Fruit fly (Drosophila melanogaster) whole organism, embryonic: ENCODE data around the gene Tbca.

ENCODE experiments used
- ATbp ChIP-seq: fragments of 200-800 bp; sonication (Bioruptor generic); optimal IDR thresholded peaks from 2 replicates; lab custom pipeline; 2017; ENCODE audit warnings: missing biosample characterization, mild to moderate bottlenecking, missing genetic modification characterization, missing genetic modification reagents
- Atf-2 ChIP-seq: fragments of 200-800 bp; sonication (Bioruptor generic); optimal IDR thresholded peaks from 2 replicates; lab custom pipeline; 2016; ENCODE audit warnings: missing biosample characterization, missing genetic modification characterization
- B-H2 ChIP-seq: fragments of 200-800 bp; sonication (Bioruptor generic); optimal IDR thresholded peaks from 2 replicates; lab custom pipeline; 2018; ENCODE audit warnings: missing biosample characterization, mild to moderate bottlenecking, missing genetic modification characterization
- C15 ChIP-seq: fragments of 200-800 bp; sonication (Bioruptor generic); IDR thresholded peaks from 3 replicates; pipeline ENCODE4 v1.3.6; 2022; ENCODE audit warnings: missing biosample characterization, missing genetic modification characterization
- CG11247 ChIP-seq: fragments of 200-800 bp; sonication (Bioruptor generic); IDR thresholded peaks from 2 replicates; pipeline ENCODE4 v1.3.6; 2022; ENCODE audit warnings: missing biosample characterization, missing genetic modification characterization
- CG11398 ChIP-seq: fragments of 200-800 bp; sonication (Bioruptor generic); optimal IDR thresholded peaks from 2 replicates; lab custom pipeline; 2016; ENCODE audit warnings: missing biosample characterization, missing genetic modification characterization
- CG12071 ChIP-seq: fragments of 200-800 bp; sonication (Bioruptor generic); optimal IDR thresholded peaks from 3 replicates; lab custom pipeline; 2018; ENCODE audit warnings: missing biosample characterization, mild to moderate bottlenecking, missing genetic modification characterization
- CG12659 ChIP-seq: fragments of 200-800 bp; sonication (Bioruptor generic); optimal IDR thresholded peaks from 3 replicates; lab custom pipeline; 2017; ENCODE audit warnings: mild to moderate bottlenecking, missing biosample characterization, missing genetic modification reagents, missing genetic modification characterization
- CG13424 ChIP-seq: fragments of 200-800 bp; sonication (Bioruptor generic); optimal IDR thresholded peaks from 2 replicates; lab custom pipeline; 2019; ENCODE audit warnings: missing biosample characterization, mild to moderate bottlenecking, missing genetic modification characterization, moderate library complexity
- CG14014 ChIP-seq: fragments of 200-800 bp; sonication (Bioruptor generic); IDR thresholded peaks from 2 replicates; pipeline ENCODE4 v1.3.6; 2022; ENCODE audit warnings: missing biosample characterization, missing genetic modification characterization
- CG14710 ChIP-seq: fragments of 200-800 bp; sonication (Bioruptor generic); optimal IDR thresholded peaks from 3 replicates; lab custom pipeline; 2019; ENCODE audit warnings: missing biosample characterization, mild to moderate bottlenecking, missing genetic modification characterization, moderate library complexity
- CG1602 ChIP-seq: fragments of 200-800 bp; sonication (Bioruptor generic); optimal IDR thresholded peaks from 3 replicates; lab custom pipeline; 2016; ENCODE audit warnings: missing biosample characterization, missing genetic modification characterization
- CG17186 ChIP-seq: fragments of 200-800 bp; sonication (Bioruptor generic); optimal IDR thresholded peaks from 3 replicates; lab custom pipeline; 2017; ENCODE audit warnings: missing biosample characterization, missing genetic modification reagents, missing genetic modification characterization
- CG17568 ChIP-seq: fragments of 200-800 bp; sonication (Bioruptor generic); optimal IDR thresholded peaks from 2 replicates; lab custom pipeline; 2018; ENCODE audit warnings: missing biosample characterization, mild to moderate bottlenecking, missing genetic modification characterization, moderate library complexity
- CG1792 ChIP-seq: fragments of 200-800 bp; sonication (Bioruptor generic); optimal IDR thresholded peaks from 2 replicates; lab custom pipeline; 2016; ENCODE audit warnings: missing biosample characterization, missing genetic modification characterization
- CG18262 ChIP-seq: fragments of 200-800 bp; optimal IDR thresholded peaks from 3 replicates; lab custom pipeline; 2019; ENCODE audit warnings: missing biosample characterization, mild to moderate bottlenecking, missing genetic modification characterization, moderate library complexity
- CG31224 ChIP-seq: fragments of 200-800 bp; sonication (Bioruptor generic); IDR thresholded peaks from 2 replicates; pipeline ENCODE4 v1.3.6; 2022; ENCODE audit warnings: missing biosample characterization, missing genetic modification characterization
- CG31441 ChIP-seq: fragments of 200-800 bp; sonication (Bioruptor generic); IDR thresholded peaks from 2 replicates; pipeline ENCODE4 v1.3.6; 2022; ENCODE audit warnings: missing biosample characterization, missing genetic modification characterization
- CG6272 ChIP-seq: fragments of 200-800 bp; sonication (Bioruptor generic); IDR thresholded peaks from 2 replicates; pipeline ENCODE4 v1.3.6; 2022; ENCODE audit warnings: missing biosample characterization, missing genetic modification characterization
- CG8281 ChIP-seq: fragments of 200-800 bp; sonication (Bioruptor generic); optimal IDR thresholded peaks from 2 replicates; lab custom pipeline; 2018; ENCODE audit warnings: missing biosample characterization, mild to moderate bottlenecking, missing genetic modification characterization, moderate library complexity
- CG8478 ChIP-seq: fragments of >200 bp; optimal IDR thresholded peaks from 2 replicates; lab custom pipeline; 2018
- Camta ChIP-seq: fragments of 200-800 bp; sonication (Bioruptor generic); optimal IDR thresholded peaks from 2 replicates; lab custom pipeline; 2016; ENCODE audit warnings: missing biosample characterization, missing genetic modification characterization
- CkIIα-i1 ChIP-seq: fragments of 200-800 bp; sonication (Bioruptor generic); IDR thresholded peaks from 2 replicates; pipeline ENCODE4 v1.3.6; 2022; ENCODE audit warnings: missing biosample characterization, missing genetic modification characterization
- CoRest ChIP-seq: fragments of 200-800 bp; sonication (Bioruptor generic); optimal IDR thresholded peaks from 3 replicates; lab custom pipeline; 2018; ENCODE audit warnings: missing biosample characterization, mild to moderate bottlenecking, missing genetic modification characterization, moderate library complexity
- Doc2 ChIP-seq: fragments of 200-800 bp; sonication (Bioruptor generic); IDR thresholded peaks from 2 replicates; pipeline ENCODE4 v1.3.6; 2022; ENCODE audit warnings: missing biosample characterization, missing genetic modification characterization
- E2f1 ChIP-seq: fragments of 200-800 bp; sonication (Bioruptor generic); IDR thresholded peaks from 2 replicates; pipeline ENCODE4 v1.3.6; 2022; ENCODE audit warnings: missing biosample characterization, missing genetic modification characterization
- Elba2 ChIP-seq: fragments of 200-800 bp; sonication (Bioruptor generic); optimal IDR thresholded peaks from 3 replicates; lab custom pipeline; 2016; ENCODE audit warnings: missing biosample characterization, missing genetic modification characterization
- Gsc ChIP-seq: fragments of 200-800 bp; sonication (Bioruptor generic); IDR thresholded peaks from 2 replicates; pipeline ENCODE4 v1.3.6; 2022; ENCODE audit warnings: missing biosample characterization, missing genetic modification characterization
- Mad ChIP-seq: fragments of 200-800 bp; sonication (Bioruptor generic); optimal IDR thresholded peaks from 2 replicates; lab custom pipeline; 2016; ENCODE audit warnings: missing biosample characterization, missing genetic modification characterization
- Max ChIP-seq: fragments of 200-800 bp; sonication (Bioruptor generic); optimal IDR thresholded peaks from 2 replicates; lab custom pipeline; 2016; ENCODE audit warnings: missing biosample characterization, mild to moderate bottlenecking, missing genetic modification characterization
- NC2α ChIP-seq: fragments of 200-800 bp; sonication (Bioruptor generic); optimal IDR thresholded peaks from 2 replicates; lab custom pipeline; 2016; ENCODE audit warnings: missing biosample characterization, missing genetic modification characterization
- Nf-YC ChIP-seq: fragments of 200-800 bp; optimal IDR thresholded peaks from 3 replicates; lab custom pipeline; 2019; ENCODE audit warnings: missing biosample characterization, mild to moderate bottlenecking, missing genetic modification characterization, moderate library complexity
- Ptx1 ChIP-seq: fragments of 200-800 bp; sonication (Bioruptor generic); IDR thresholded peaks from 2 replicates; pipeline ENCODE4 v1.3.6; 2022; ENCODE audit warnings: missing biosample characterization, missing genetic modification characterization
- Sox102F ChIP-seq: fragments of 200-800 bp; sonication (Bioruptor generic); optimal IDR thresholded peaks from 2 replicates; lab custom pipeline; 2018; ENCODE audit warnings: missing biosample characterization, mild to moderate bottlenecking, missing genetic modification characterization, moderate library complexity
- Usf ChIP-seq: fragments of 200-800 bp; sonication (Bioruptor generic); optimal IDR thresholded peaks from 2 replicates; lab custom pipeline; 2017; ENCODE audit warnings: missing genotype, missing biosample characterization, missing genetic modification characterization
- ab ChIP-seq: fragments of 200-800 bp; sonication (Bioruptor generic); optimal IDR thresholded peaks from 2 replicates; lab custom pipeline; 2016; ENCODE audit warnings: missing biosample characterization, missing genetic modification characterization
- ase ChIP-seq: fragments of 200-800 bp; sonication (Bioruptor generic); IDR thresholded peaks from 3 replicates; pipeline ENCODE4 v1.3.6; 2022; ENCODE audit warnings: missing biosample characterization, missing genetic modification characterization
- bcd ChIP-seq: fragments of 200-800 bp; sonication (Bioruptor generic); optimal IDR thresholded peaks from 2 replicates; lab custom pipeline; 2017; ENCODE audit warnings: missing biosample characterization, mild to moderate bottlenecking, missing genetic modification characterization
- dpn ChIP-seq, 2 experiments: fragments of 200-800 bp; sonication (Bioruptor generic); optimal IDR thresholded peaks; 3 replicates each; lab custom pipeline; 2016; ENCODE audit warnings: missing biosample characterization in 2 of 2, missing genetic modification characterization in 2 of 2
- dysf ChIP-seq: fragments of 200-800 bp; sonication (Bioruptor generic); IDR thresholded peaks from 3 replicates; pipeline ENCODE4 v1.3.6; 2022; ENCODE audit warnings: missing biosample characterization, missing genetic modification characterization
- gcm ChIP-seq: fragments of 200-800 bp; sonication (Bioruptor generic); optimal IDR thresholded peaks from 2 replicates; lab custom pipeline; 2019; ENCODE audit warnings: missing biosample characterization, mild to moderate bottlenecking, missing genetic modification characterization, moderate library complexity
- gro ChIP-seq: fragments of 200-800 bp; sonication (Bioruptor generic); optimal IDR thresholded peaks from 2 replicates; lab custom pipeline; 2016; ENCODE audit warnings: missing biosample characterization, missing genetic modification characterization
- ind ChIP-seq: fragments of 200-800 bp; sonication (Bioruptor generic); optimal IDR thresholded peaks from 3 replicates; lab custom pipeline; 2016; ENCODE audit warnings: missing biosample characterization, missing genetic modification characterization
- insv ChIP-seq, 2 experiments: fragments of 200-800 bp; sonication (Bioruptor generic); optimal IDR thresholded peaks; 3 replicates each; lab custom pipeline; 2016 to 2018; ENCODE audit warnings: missing biosample characterization in 2 of 2, missing genetic modification characterization in 2 of 2
- lab ChIP-seq: fragments of 200-800 bp; sonication (Bioruptor generic); optimal IDR thresholded peaks from 3 replicates; lab custom pipeline; 2017; ENCODE audit warnings: missing biosample characterization, missing genetic modification characterization, mild to moderate bottlenecking, moderate library complexity, missing genetic modification reagents
- lilli ChIP-seq: fragments of 200-800 bp; sonication (Bioruptor generic); optimal IDR thresholded peaks from 3 replicates; lab custom pipeline; 2016; ENCODE audit warnings: missing biosample characterization, missing genetic modification characterization
- pan ChIP-seq, 4 experiments: fragments of >200 bp in 3 of 4; fragments of 200-800 bp in 1 of 4; sonication (Bioruptor generic) in 1 of 4; optimal IDR thresholded peaks in 3 of 4; IDR thresholded peaks in 1 of 4; 2 replicates each; pipeline versions ENCODE4 v1.3.6 to Lab custom; 2017 to 2022; ENCODE audit warnings: missing biosample characterization in 2 of 4, missing genetic modification characterization in 2 of 4, mixed read lengths in 1 of 4
- psq ChIP-seq: fragments of 200-800 bp; sonication (Bioruptor generic); optimal IDR thresholded peaks from 2 replicates; lab custom pipeline; 2017; ENCODE audit warnings: missing biosample characterization, missing genetic modification characterization
- pum ChIP-seq: fragments of 200-800 bp; sonication (Bioruptor generic); optimal IDR thresholded peaks from 2 replicates; lab custom pipeline; 2016; ENCODE audit warnings: missing biosample characterization, missing genetic modification characterization
- sim ChIP-seq: fragments of 200-800 bp; sonication (Bioruptor generic); IDR thresholded peaks from 2 replicates; pipeline ENCODE4 v1.3.6; 2022; ENCODE audit warnings: missing biosample characterization, missing genetic modification characterization
- sug ChIP-seq: fragments of 200-800 bp; optimal IDR thresholded peaks from 2 replicates; lab custom pipeline; 2019; ENCODE audit warnings: missing biosample characterization, mild to moderate bottlenecking, missing genetic modification characterization, moderate library complexity
- ttk ChIP-seq: fragments of 200-800 bp; sonication (Bioruptor generic); IDR thresholded peaks from 2 replicates; pipeline ENCODE4 v2.1.2; 2022; ENCODE audit warnings: missing biosample characterization, missing genetic modification characterization

The Tbca gene

dm6 chr3R:31747429-31748048, 4.2 kb downstream of the Tbca start, which contains the start of the genes nero and CG1910 (continued):
- no peak for TF ChIP-seq CG1792 (GFP tag; lab: Kevin White, UChicago)
- no peak for TF ChIP-seq pan (optimal IDR thresholded peaks at IDR 0.05; lab: Kevin White, UChicago)
- TF ChIP-seq pan (GFP tag; optimal IDR thresholded peaks at IDR 0.05 in 1 of 2, IDR thresholded peaks at IDR 0.05 in 1 of 2) = no peak
- TF ChIP-seq CG11247 (GFP tag; lab: Robert Waterston, UW) = no peak
- no peak for TF ChIP-seq psq (GFP tag; lab: Kevin White, UChicago)
- TF ChIP-seq lab = no peak
- TF ChIP-seq gro (GFP tag; lab: Kevin White, UChicago) = peak; percentile 33
- TF ChIP-seq lilli (GFP tag; lab: Kevin White, UChicago) = no peak
- TF ChIP-seq Mad = no peak
- peak; percentile 51 for TF ChIP-seq Max (GFP tag; lab: Kevin White, UChicago)
- TF ChIP-seq bcd (GFP tag; lab: Kevin White, UChicago) = no peak
- no peak for TF ChIP-seq CG13424
- TF ChIP-seq CG12071 (GFP tag; lab: Kevin White, UChicago) = no peak
- TF ChIP-seq pum (GFP tag; lab: Kevin White, UChicago) = no peak
- no peak for TF ChIP-seq CG11398
- no peak for TF ChIP-seq CG18262 (tag; lab: Kevin White, UChicago)
- TF ChIP-seq Sox102F (GFP tag; lab: Kevin White, UChicago) = no peak
- TF ChIP-seq CG17186 = peak; percentile 88
- TF ChIP-seq insv (GFP tag; optimal IDR thresholded peaks at IDR 0.05; lab: Kevin White, UChicago) = no peak
- no peak for TF ChIP-seq C15 (GFP tag; lab: Robert Waterston, UW)
- TF ChIP-seq CG1602 = no peak
- TF ChIP-seq Ptx1 (GFP tag; lab: Robert Waterston, UW) = no peak
- TF ChIP-seq Elba2 (GFP tag; lab: Kevin White, UChicago) = no peak
- no peak for TF ChIP-seq ab (GFP tag; lab: Kevin White, UChicago)
- TF ChIP-seq Atf-2 (GFP tag; lab: Kevin White, UChicago) = no peak
- TF ChIP-seq ind = no peak
- TF ChIP-seq gcm (GFP tag; lab: Kevin White, UChicago) = no peak
- TF ChIP-seq B-H2 (GFP tag; lab: Kevin White, UChicago) = peak; percentile 27
- no peak for TF ChIP-seq ATbp (GFP tag; lab: Kevin White, UChicago)
- no peak for TF ChIP-seq CG8281 (tag; lab: Kevin White, UChicago)
- TF ChIP-seq dysf (GFP tag; lab: Robert Waterston, UW) = no peak
- TF ChIP-seq sug = peak; percentile 53
- TF ChIP-seq Camta (GFP tag; lab: Kevin White, UChicago) = no peak
- peak; percentile 43 for TF ChIP-seq CG14710 (tag; lab: Kevin White, UChicago)
- no peak for TF ChIP-seq NC2α (GFP tag; lab: Kevin White, UChicago)
- peak; percentile 63 for TF ChIP-seq CG12659
- TF ChIP-seq ase = no peak
- no peak for TF ChIP-seq Nf-YC (tag; lab: Kevin White, UChicago)
- TF ChIP-seq E2f1 = no peak
- no peak for TF ChIP-seq sim (GFP tag; lab: Robert Waterston, UW)
- no peak for TF ChIP-seq Doc2 (GFP tag; lab: Robert Waterston, UW)
- TF ChIP-seq CG31441 (GFP tag; lab: Robert Waterston, UW) = no peak
- TF ChIP-seq Usf = no peak
- TF ChIP-seq ttk (GFP tag; lab: Robert Waterston, UW) = no peak
- TF ChIP-seq CG8478 = no peak
- TF ChIP-seq CG31224 (GFP tag; lab: Robert Waterston, UW) = no peak
- TF ChIP-seq CoRest = peak; percentile 8
- no peak for TF ChIP-seq CkIIα-i1 (GFP tag; lab: Robert Waterston, UW)
- peak in 1 of 2 experiments; percentile 39 for TF ChIP-seq dpn (GFP tag; optimal IDR thresholded peaks at IDR 0.05; lab: Kevin White, UChicago)
- no peak for TF ChIP-seq CG6272 (GFP tag; lab: Robert Waterston, UW)
- no peak for TF ChIP-seq CG14014
- no peak for TF ChIP-seq CG17568 (GFP tag; lab: Kevin White, UChicago)
- no peak for TF ChIP-seq Gsc
